Fruit fly (Drosophila melanogaster) whole organism, embryonic: ENCODE data around the gene tank.

Experiments
- Adf1 ChIP-seq: fragments of 200-800 bp; sonication (Bioruptor generic); IDR thresholded peaks from 2 replicates; pipeline ENCODE4 v1.3.6; 2022; ENCODE audit warnings: missing biosample characterization, missing genetic modification characterization
- Aef1 ChIP-seq: fragments of 200-800 bp; sonication (Bioruptor generic); IDR thresholded peaks from 3 replicates; pipeline ENCODE4 v1.3.6; 2022; ENCODE audit warnings: missing biosample characterization, missing genetic modification characterization
- Antp ChIP-seq: fragments of 200-800 bp; sonication (Bioruptor generic); optimal IDR thresholded peaks from 3 replicates; lab custom pipeline; 2016; ENCODE audit warnings: missing biosample characterization, missing genetic modification characterization
- Bdp1 ChIP-seq: fragments of 200-800 bp; sonication (Bioruptor generic); optimal IDR thresholded peaks from 3 replicates; lab custom pipeline; 2016; ENCODE audit warnings: missing biosample characterization, missing genetic modification characterization
- CG11398 ChIP-seq: fragments of 200-800 bp; sonication (Bioruptor generic); optimal IDR thresholded peaks from 2 replicates; lab custom pipeline; 2016; ENCODE audit warnings: missing biosample characterization, missing genetic modification characterization
- CG12391 ChIP-seq: fragments of 200-800 bp; sonication (Bioruptor generic); optimal IDR thresholded peaks from 3 replicates; lab custom pipeline; 2018; ENCODE audit warnings: missing biosample characterization, mild to moderate bottlenecking, missing genetic modification characterization, moderate library complexity
- CG15601 ChIP-seq: fragments of 200-800 bp; sonication (Bioruptor generic); optimal IDR thresholded peaks from 3 replicates; lab custom pipeline; 2019; ENCODE audit warnings: missing biosample characterization, mild to moderate bottlenecking, missing genetic modification characterization, moderate library complexity
- CG15696 ChIP-seq: fragments of 200-800 bp; sonication (Bioruptor generic); optimal IDR thresholded peaks from 2 replicates; lab custom pipeline; 2019; ENCODE audit warnings: missing biosample characterization, mild to moderate bottlenecking, missing genetic modification characterization, moderate library complexity
- CG1647 ChIP-seq: fragments of 200-800 bp; sonication (Bioruptor generic); optimal IDR thresholded peaks from 3 replicates; lab custom pipeline; 2016; ENCODE audit warnings: missing biosample characterization, missing genetic modification characterization
- CG16779 ChIP-seq: fragments of 200-800 bp; sonication (Bioruptor generic); IDR thresholded peaks from 2 replicates; pipeline ENCODE4 v1.3.6; 2022; ENCODE audit warnings: missing biosample characterization, missing genetic modification characterization
- CG17359 ChIP-seq: fragments of 200-800 bp; sonication (Bioruptor generic); optimal IDR thresholded peaks from 3 replicates; lab custom pipeline; 2018; ENCODE audit warnings: missing biosample characterization, mild to moderate bottlenecking, missing genetic modification characterization, moderate library complexity
- CG18262 ChIP-seq: fragments of 200-800 bp; optimal IDR thresholded peaks from 3 replicates; lab custom pipeline; 2019; ENCODE audit warnings: missing biosample characterization, mild to moderate bottlenecking, missing genetic modification characterization, moderate library complexity
- CG1832 ChIP-seq: fragments of 200-800 bp; sonication (Bioruptor generic); optimal IDR thresholded peaks from 2 replicates; lab custom pipeline; 2017; ENCODE audit warnings: missing biosample characterization, mild to moderate bottlenecking, missing genetic modification characterization, inconsistent platforms
- CG18619 ChIP-seq: fragments of 200-800 bp; sonication (Bioruptor generic); optimal IDR thresholded peaks from 3 replicates; lab custom pipeline; 2017; ENCODE audit warnings: missing biosample characterization, mild to moderate bottlenecking, missing genetic modification characterization
- CG2678 ChIP-seq: fragments of 200-800 bp; sonication (Bioruptor generic); optimal IDR thresholded peaks from 3 replicates; lab custom pipeline; 2019; ENCODE audit warnings: missing biosample characterization, mild to moderate bottlenecking, missing genetic modification characterization, moderate library complexity
- CG3065 ChIP-seq: fragments of 200-800 bp; sonication (Bioruptor generic); optimal IDR thresholded peaks from 2 replicates; lab custom pipeline; 2016; ENCODE audit warnings: missing biosample characterization, missing genetic modification characterization
- CG31365 ChIP-seq: fragments of 200-800 bp; sonication (Bioruptor generic); optimal IDR thresholded peaks from 2 replicates; lab custom pipeline; 2018; ENCODE audit warnings: missing biosample characterization, mild to moderate bottlenecking, missing genetic modification characterization
- CG31441 ChIP-seq: fragments of 200-800 bp; sonication (Bioruptor generic); IDR thresholded peaks from 2 replicates; pipeline ENCODE4 v1.3.6; 2022; ENCODE audit warnings: missing biosample characterization, missing genetic modification characterization
- CG33213 ChIP-seq: fragments of 200-800 bp; sonication (Bioruptor generic); optimal IDR thresholded peaks from 3 replicates; lab custom pipeline; 2016; ENCODE audit warnings: missing biosample characterization, missing genetic modification characterization
- CG3995 ChIP-seq: fragments of 200-800 bp; sonication (Bioruptor generic); optimal IDR thresholded peaks from 3 replicates; lab custom pipeline; 2016; ENCODE audit warnings: missing biosample characterization, missing genetic modification characterization
- CG4360 ChIP-seq: fragments of 200-800 bp; sonication (Bioruptor generic); IDR thresholded peaks from 2 replicates; pipeline ENCODE4 v1.3.6; 2022; ENCODE audit warnings: missing biosample characterization, missing genetic modification characterization
- CG4820 ChIP-seq: fragments of 200-800 bp; sonication (Bioruptor generic); optimal IDR thresholded peaks from 3 replicates; lab custom pipeline; 2016; ENCODE audit warnings: missing biosample characterization, missing genetic modification characterization
- CG4854 ChIP-seq: fragments of 200-800 bp; sonication (Bioruptor generic); optimal IDR thresholded peaks from 2 replicates; lab custom pipeline; 2016; ENCODE audit warnings: missing biosample characterization, missing genetic modification characterization, inconsistent platforms
- CG8089 ChIP-seq: fragments of 200-800 bp; sonication (Bioruptor generic); optimal IDR thresholded peaks from 3 replicates; lab custom pipeline; 2016; ENCODE audit warnings: missing biosample characterization, missing genetic modification characterization
- ERR ChIP-seq: fragments of 200-800 bp; sonication (Bioruptor generic); optimal IDR thresholded peaks from 2 replicates; lab custom pipeline; 2016; ENCODE audit warnings: missing biosample characterization, missing genetic modification characterization
- Eip74EF ChIP-seq, 2 experiments: fragments of 200-800 bp in 1 of 2; fragments of >200 bp in 1 of 2; sonication (Bioruptor generic) in 1 of 2; optimal IDR thresholded peaks; 2 replicates each; lab custom pipeline; 2017 to 2019; ENCODE audit warnings: missing biosample characterization in 2 of 2, missing genetic modification characterization in 2 of 2, mild to moderate bottlenecking in 1 of 2, moderate library complexity in 1 of 2
- Fer3 ChIP-seq: fragments of 200-800 bp; sonication (Bioruptor generic); optimal IDR thresholded peaks from 2 replicates; lab custom pipeline; 2018; ENCODE audit warnings: missing biosample characterization, mild to moderate bottlenecking, missing genetic modification characterization, moderate library complexity
- MESR4 ChIP-seq: fragments of 200-800 bp; sonication (Bioruptor generic); optimal IDR thresholded peaks from 2 replicates; lab custom pipeline; 2018; ENCODE audit warnings: missing biosample characterization, mild to moderate bottlenecking, missing genetic modification characterization, moderate library complexity
- Pdp1 ChIP-seq, 2 experiments: fragments of 200-800 bp; sonication (Bioruptor generic); optimal IDR thresholded peaks; 3 replicates each; lab custom pipeline; 2016; ENCODE audit warnings: missing biosample characterization in 2 of 2, missing genetic modification characterization in 2 of 2, mild to moderate bottlenecking in 1 of 2, moderate library complexity in 1 of 2
- Rx ChIP-seq: fragments of 200-800 bp; sonication (Bioruptor generic); IDR thresholded peaks from 2 replicates; pipeline ENCODE4 v1.3.6; 2022; ENCODE audit warnings: missing biosample characterization, missing genetic modification characterization
- Sox102F ChIP-seq: fragments of 200-800 bp; sonication (Bioruptor generic); optimal IDR thresholded peaks from 2 replicates; lab custom pipeline; 2018; ENCODE audit warnings: missing biosample characterization, mild to moderate bottlenecking, missing genetic modification characterization, moderate library complexity
- Trl ChIP-seq, 3 experiments: fragments of >200 bp in 2 of 3; fragments of 200-800 bp in 1 of 3; sonication (Bioruptor generic) in 1 of 3; optimal IDR thresholded peaks; 2 replicates in 1 of 3; 3 replicates in 2 of 3; lab custom pipeline; 2016 to 2017; ENCODE audit warnings: missing biosample characterization in 1 of 3, missing genetic modification characterization in 1 of 3
- ab ChIP-seq: fragments of 200-800 bp; sonication (Bioruptor generic); optimal IDR thresholded peaks from 2 replicates; lab custom pipeline; 2016; ENCODE audit warnings: missing biosample characterization, missing genetic modification characterization
- aop ChIP-seq: fragments of 200-800 bp; sonication (Bioruptor generic); IDR thresholded peaks from 2 replicates; pipeline ENCODE4 v1.3.6; 2022; ENCODE audit warnings: missing biosample characterization, missing genetic modification characterization
- br ChIP-seq: fragments of >200 bp; optimal IDR thresholded peaks from 2 replicates; lab custom pipeline; 2017
- chn ChIP-seq: fragments of 200-800 bp; sonication (Bioruptor generic); optimal IDR thresholded peaks from 2 replicates; lab custom pipeline; 2016; ENCODE audit warnings: missing biosample characterization, missing genetic modification characterization
- corto ChIP-seq: fragments of 200-800 bp; sonication (Bioruptor generic); optimal IDR thresholded peaks from 2 replicates; lab custom pipeline; 2016; ENCODE audit warnings: missing biosample characterization, mild to moderate bottlenecking, missing genetic modification characterization, moderate library complexity
- eyg ChIP-seq: fragments of 200-800 bp; sonication (Bioruptor generic); optimal IDR thresholded peaks from 3 replicates; lab custom pipeline; 2016; ENCODE audit warnings: missing biosample characterization, missing genetic modification characterization
- fru ChIP-seq: fragments of >200 bp; optimal IDR thresholded peaks from 2 replicates; lab custom pipeline; 2017
- lbe ChIP-seq: fragments of 200-800 bp; sonication (Bioruptor generic); optimal IDR thresholded peaks from 2 replicates; lab custom pipeline; 2016; ENCODE audit warnings: missing biosample characterization, mild to moderate bottlenecking, missing genetic modification characterization
- mld ChIP-seq: fragments of 200-800 bp; sonication (Bioruptor generic); IDR thresholded peaks from 3 replicates; pipeline ENCODE4 v1.3.6; 2022; ENCODE audit warnings: missing biosample characterization, missing genetic modification characterization; ENCODE audit not compliant: partially characterized antibody
- nerfin-2 ChIP-seq: fragments of 200-800 bp; sonication (Bioruptor generic); IDR thresholded peaks from 2 replicates; pipeline ENCODE4 v1.3.6; 2022; ENCODE audit warnings: missing biosample characterization, missing genetic modification characterization; ENCODE audit not compliant: partially characterized antibody
- prd ChIP-seq, 3 experiments: fragments of >200 bp in 2 of 3; fragments of 200-800 bp in 1 of 3; sonication (Bioruptor generic) in 1 of 3; optimal IDR thresholded peaks in 2 of 3; IDR thresholded peaks in 1 of 3; 2 replicates in 2 of 3; 3 replicates in 1 of 3; pipeline versions ENCODE4 v1.3.6 to Lab custom; 2017 to 2022; ENCODE audit warnings: missing biosample characterization in 1 of 3, missing genetic modification characterization in 1 of 3
- sens ChIP-seq: fragments of 200-800 bp; sonication (Bioruptor generic); peaks from one replicate; lab custom pipeline; 2016; ENCODE audit warnings: missing biosample characterization, missing genetic modification characterization
- sqz ChIP-seq: fragments of 200-800 bp; sonication (Bioruptor generic); optimal IDR thresholded peaks from 3 replicates; lab custom pipeline; 2018; ENCODE audit warnings: missing biosample characterization, mild to moderate bottlenecking, missing genetic modification characterization
- sr ChIP-seq: fragments of 200-800 bp; sonication (Bioruptor generic); IDR thresholded peaks from 3 replicates; pipeline ENCODE4 v1.3.6; 2022; ENCODE audit warnings: missing biosample characterization, missing genetic modification characterization
- sug ChIP-seq: fragments of 200-800 bp; optimal IDR thresholded peaks from 2 replicates; lab custom pipeline; 2019; ENCODE audit warnings: missing biosample characterization, mild to moderate bottlenecking, missing genetic modification characterization, moderate library complexity
- zf30C ChIP-seq: fragments of 200-800 bp; sonication (Bioruptor generic); optimal IDR thresholded peaks from 3 replicates; lab custom pipeline; 2018; ENCODE audit warnings: missing biosample characterization, mild to moderate bottlenecking, missing genetic modification characterization

tank gene

DNA sequence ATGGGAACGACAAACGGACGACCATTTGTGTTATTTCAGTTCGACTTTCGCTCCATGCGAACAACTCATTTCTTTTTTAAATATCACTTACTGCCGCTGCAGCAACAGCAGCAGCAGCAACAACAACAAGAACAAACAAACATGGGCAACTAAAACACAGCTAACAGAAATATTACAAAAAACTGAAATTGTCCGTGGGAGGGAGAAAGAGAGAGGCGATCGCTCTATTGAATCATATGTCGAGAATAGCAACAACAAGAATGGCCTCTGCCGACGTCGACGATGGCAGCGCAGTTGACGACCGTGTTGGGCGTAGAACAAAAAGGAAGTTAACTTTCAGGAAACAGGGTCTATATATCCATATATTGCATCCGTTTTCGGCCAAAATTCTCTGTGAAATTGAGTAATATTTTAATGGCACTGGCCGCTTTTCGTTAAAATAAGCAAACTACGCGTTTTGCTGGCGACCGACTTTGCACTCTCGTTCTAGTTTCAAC, 8.9 kb upstream of the tank start:
- TF ChIP-seq sr (GFP tag; lab: Robert Waterston, UW) (0 out of 3 replicates have a peak, but pooled peaks have one; percentile 54), Adf1 (GFP tag; lab: Robert Waterston, UW) (peak; percentile 95), zf30C (GFP tag; lab: Kevin White, UChicago) (no peak), fru (lab: Kevin White, UChicago) (no peak), Trl (optimal IDR thresholded peaks at IDR 0.05; lab: Kevin White, UChicago) (peak in 1 of 2 experiments; percentile 32), Trl (GFP tag; optimal IDR thresholded peaks at IDR 0.05; lab: Kevin White, UChicago) (no peak), CG15696 (tag; lab: Kevin White, UChicago) (no peak), corto (GFP tag; lab: Kevin White, UChicago) (no peak), ERR (GFP tag; lab: Kevin White, UChicago) (no peak), br (lab: Kevin White, UChicago) (no peak), Bdp1 (GFP tag; lab: Kevin White, UChicago) (no peak), CG33213 (GFP tag; lab: Kevin White, UChicago) (no peak), CG1832 (GFP tag; lab: Kevin White, UChicago) (no peak), CG8089 (GFP tag; lab: Kevin White, UChicago) (no peak), CG15601 (peak; percentile 23), CG3995 (GFP tag; lab: Kevin White, UChicago) (no peak), CG31365 (tag; lab: Kevin White, UChicago) (no peak), lbe (GFP tag; lab: Kevin White, UChicago) (no peak), aop (GFP tag; lab: Robert Waterston, UW) (no peak), Aef1 (GFP tag; lab: Robert Waterston, UW) (peak; percentile 11; the same call in 1 of the 3 replicates), Sox102F (GFP tag; lab: Kevin White, UChicago) (no peak), mld (GFP tag; lab: Robert Waterston, UW) (0 out of 3 replicates have a peak, but pooled peaks have one; percentile 22), MESR4 (GFP tag; lab: Kevin White, UChicago) (peak; percentile 49), chn (GFP tag; lab: Kevin White, UChicago) (no peak), CG11398 (GFP tag; lab: Kevin White, UChicago) (no peak), CG1647 (no peak), sug (tag; lab: Kevin White, UChicago) (peak; percentile 32), nerfin-2 (GFP tag; lab: Robert Waterston, UW) (no peak), Antp (no peak), Eip74EF (GFP tag; optimal IDR thresholded peaks at IDR 0.05; lab: Kevin White, UChicago) (no peak), CG4854 (GFP tag; lab: Kevin White, UChicago) (no peak), CG12391 (tag; lab: Kevin White, UChicago) (no peak), CG3065 (GFP tag; lab: Kevin White, UChicago) (no peak), CG18619 (no peak), CG16779 (GFP tag; lab: Robert Waterston, UW) (no peak), Fer3 (tag; lab: Kevin White, UChicago) (no peak), CG4360 (GFP tag; lab: Robert Waterston, UW) (peak; percentile 84), CG31441 (GFP tag; lab: Robert Waterston, UW) (no peak), CG2678 (tag; lab: Kevin White, UChicago) (no peak), eyg (GFP tag; lab: Kevin White, UChicago) (no peak), sqz (GFP tag; lab: Kevin White, UChicago) (peak; percentile 41), ab (GFP tag; lab: Kevin White, UChicago) (no peak), sens (GFP tag; lab: Kevin White, UChicago) (peak; percentile 52), prd (optimal IDR thresholded peaks at IDR 0.05; lab: Kevin White, UChicago) (no peak), prd (GFP tag; IDR thresholded peaks at IDR 0.05; lab: Robert Waterston, UW) (no peak), CG18262 (no peak), CG4820 (GFP tag; lab: Kevin White, UChicago) (no peak), Pdp1 (GFP tag; optimal IDR thresholded peaks at IDR 0.05; lab: Kevin White, UChicago) (peak in 1 of 2 experiments; percentile 71), CG17359 (no peak), Rx (GFP tag; lab: Robert Waterston, UW) (no peak)
